Worm (Caenorhabditis elegans): ENCODE results near the gene iff-1.
A peak's percentile ranks its signal among the peaks of the same experiment; 100 is the strongest.

Gene iff-1

ce11 chrIII:9747133-9747532, at the start of gene iff-1, which contains the start of gene cdk-1:
Gene iff-1, minus strand, starts transcription at chrIII:9747193.
Gene cdk-1, plus strand, starts transcription at chrIII:9747472.
- TF ChIP-seq rnt-1 (tag; optimal IDR thresholded peaks at IDR 0.05), result peak; percentile 43
- no peak for TF ChIP-seq ceh-8 (GFP tag; optimal IDR thresholded peaks at IDR 0.05)
- no peak for TF ChIP-seq fkh-10 (GFP tag; optimal IDR thresholded peaks at IDR 0.05)
- no peak for TF ChIP-seq unc-98 (GFP tag; IDR thresholded peaks at IDR 0.05)
- no peak for TF ChIP-seq ama-1 (optimal IDR thresholded peaks at IDR 0.05)
- TF ChIP-seq nhr-71 (tag; optimal IDR thresholded peaks at IDR 0.05), result peak; percentile 24
- no peak for TF ChIP-seq fkh-8 (tag; optimal IDR thresholded peaks at IDR 0.05)
- no peak for TF ChIP-seq grh-1 (GFP tag; IDR thresholded peaks at IDR 0.05)
- TF ChIP-seq elt-3 (tag; optimal IDR thresholded peaks at IDR 0.05), result no peak
- TF ChIP-seq tbx-2 (tag; optimal IDR thresholded peaks at IDR 0.05), result peak; percentile 0
- no peak for TF ChIP-seq nhr-76 (tag; optimal IDR thresholded peaks at IDR 0.05)
- TF ChIP-seq snu-23 (GFP tag; optimal IDR thresholded peaks at IDR 0.05), result peak; percentile 40
- TF ChIP-seq mdl-1 (tag; optimal IDR thresholded peaks at IDR 0.05), result no peak
- TF ChIP-seq skn-1 (tag; optimal IDR thresholded peaks at IDR 0.05), result peak; percentile 83
- TF ChIP-seq hlh-17 (GFP tag; optimal IDR thresholded peaks at IDR 0.05; ENCODE audit: borderline replicate concordance), result no peak
- no peak for TF ChIP-seq jun-1 (tag; optimal IDR thresholded peaks at IDR 0.05)
- peak; percentile 43 for TF ChIP-seq C16A3.4 (tag; optimal IDR thresholded peaks at IDR 0.05)
- TF ChIP-seq unc-30 (tag; optimal IDR thresholded peaks at IDR 0.05), result no peak
- TF ChIP-seq ztf-4 (tag; optimal IDR thresholded peaks at IDR 0.05), result no peak
- TF ChIP-seq nhr-20 (tag; optimal IDR thresholded peaks at IDR 0.05), result no peak
- TF ChIP-seq sup-37 (GFP tag; optimal IDR thresholded peaks at IDR 0.05), result no peak
- no peak for TF ChIP-seq zag-1 (tag; optimal IDR thresholded peaks at IDR 0.05)
- no peak for TF ChIP-seq aly-2 (tag; optimal IDR thresholded peaks at IDR 0.05)
- TF ChIP-seq ztf-11 (tag; optimal IDR thresholded peaks at IDR 0.05), result no peak
- peak; percentile 87 to 95 for TF ChIP-seq efl-1 (optimal IDR thresholded peaks at IDR 0.05)
- peak; percentile 89 to 98 for TF ChIP-seq efl-1 (GFP tag; optimal IDR thresholded peaks at IDR 0.05 in 1 of 2)
- TF ChIP-seq nhr-47 (tag; optimal IDR thresholded peaks at IDR 0.05), result peak; percentile 7
- peak; percentile 79 to 90 (median 86) for TF ChIP-seq dpl-1 (GFP tag; optimal IDR thresholded peaks at IDR 0.05)
- TF ChIP-seq lin-35 (GFP tag; optimal IDR thresholded peaks at IDR 0.05), result peak; percentile 82 to 94
- peak; percentile 8 for TF ChIP-seq xbp-1 (tag; optimal IDR thresholded peaks at IDR 0.05)
- TF ChIP-seq lin-13 (GFP tag; optimal IDR thresholded peaks at IDR 0.05), result no peak
- no peak for TF ChIP-seq ces-1 (GFP tag; optimal IDR thresholded peaks at IDR 0.05)
- no peak for TF ChIP-seq pqm-1 (tag; optimal IDR thresholded peaks at IDR 0.05)
- no peak for TF ChIP-seq hpl-2 (GFP tag; optimal IDR thresholded peaks at IDR 0.05)
- peak; percentile 57 to 82 for TF ChIP-seq lsy-2 (tag; optimal IDR thresholded peaks at IDR 0.05)
- TF ChIP-seq isw-1 (GFP tag; IDR thresholded peaks at IDR 0.05), result no peak
- no peak for TF ChIP-seq irx-1 (tag; optimal IDR thresholded peaks at IDR 0.05)
- no peak for TF ChIP-seq tlp-1 (tag; optimal IDR thresholded peaks at IDR 0.05)
- no peak for TF ChIP-seq nhr-19 (GFP tag; conservative IDR thresholded peaks at IDR 0.05)
- peak in 1 of 3 experiments; percentile 47 for TF ChIP-seq ceh-82 (tag; optimal IDR thresholded peaks at IDR 0.05)
- TF ChIP-seq alr-1 (tag; optimal IDR thresholded peaks at IDR 0.05; ENCODE audit: borderline replicate concordance), result no peak
- TF ChIP-seq zip-4 (GFP tag; optimal IDR thresholded peaks at IDR 0.05), result no peak
- peak; percentile 30 for TF ChIP-seq lin-15B (tag; optimal IDR thresholded peaks at IDR 0.05)
- TF ChIP-seq swsn-7 (tag; optimal IDR thresholded peaks at IDR 0.05), result peak; percentile 2
- TF ChIP-seq lin-14 (GFP tag; optimal IDR thresholded peaks at IDR 0.05), result no peak
- peak; percentile 41 for TF ChIP-seq blmp-1 (tag; optimal IDR thresholded peaks at IDR 0.05)
- TF ChIP-seq lir-3 (tag; optimal IDR thresholded peaks at IDR 0.05; ENCODE audit: poor library complexity), result no peak
- TF ChIP-seq nhr-28 (tag; optimal IDR thresholded peaks at IDR 0.05), result no peak
- TF ChIP-seq nhr-85 (tag), result peak; percentile 56

Data from whole organism, L1 larva.